Fruit fly (Drosophila melanogaster) whole organism, embryonic: Measurements from ENCODE around the gene Atg13.

ENCODE experiments used
- Aef1 ChIP-seq: fragments of 200-800 bp; sonication (Bioruptor generic); IDR thresholded peaks from 3 replicates; pipeline ENCODE4 v1.3.6; 2022; ENCODE audit warnings: missing biosample characterization, missing genetic modification characterization
- BEAF-32 ChIP-seq: fragments of 200-800 bp; sonication (Bioruptor generic); optimal IDR thresholded peaks from 3 replicates; lab custom pipeline; 2017; ENCODE audit warnings: missing biosample characterization, missing genetic modification characterization, mild to moderate bottlenecking, moderate library complexity, missing genetic modification reagents
- CG10543 ChIP-seq: fragments of 200-800 bp; sonication (Bioruptor generic); optimal IDR thresholded peaks from 3 replicates; lab custom pipeline; 2017; ENCODE audit warnings: missing biosample characterization, mild to moderate bottlenecking, missing genetic modification characterization, moderate library complexity
- CG12391 ChIP-seq: fragments of 200-800 bp; sonication (Bioruptor generic); optimal IDR thresholded peaks from 3 replicates; lab custom pipeline; 2018; ENCODE audit warnings: missing biosample characterization, mild to moderate bottlenecking, missing genetic modification characterization, moderate library complexity
- CG13287 ChIP-seq: fragments of 200-800 bp; sonication (Bioruptor generic); IDR thresholded peaks from 2 replicates; pipeline ENCODE4 v1.3.6; 2022; ENCODE audit warnings: missing biosample characterization, missing genetic modification characterization; ENCODE audit not compliant: partially characterized antibody
- CG13624 ChIP-seq: fragments of 200-800 bp; sonication (Bioruptor generic); optimal IDR thresholded peaks from 2 replicates; lab custom pipeline; 2016; ENCODE audit warnings: missing biosample characterization, missing genetic modification characterization
- CG14050 ChIP-seq: fragments of 200-800 bp; sonication (Bioruptor generic); IDR thresholded peaks from 3 replicates; pipeline ENCODE4 v1.3.6; 2022; ENCODE audit warnings: missing biosample characterization, missing genetic modification characterization
- CG14710 ChIP-seq: fragments of 200-800 bp; sonication (Bioruptor generic); optimal IDR thresholded peaks from 3 replicates; lab custom pipeline; 2019; ENCODE audit warnings: missing biosample characterization, mild to moderate bottlenecking, missing genetic modification characterization, moderate library complexity
- CG14860 ChIP-seq: fragments of 200-800 bp; sonication (Bioruptor generic); IDR thresholded peaks from 3 replicates; pipeline ENCODE4 v1.3.6; 2022; ENCODE audit warnings: missing biosample characterization, missing genetic modification characterization; ENCODE audit not compliant: partially characterized antibody
- CG15601 ChIP-seq: fragments of 200-800 bp; sonication (Bioruptor generic); optimal IDR thresholded peaks from 3 replicates; lab custom pipeline; 2019; ENCODE audit warnings: missing biosample characterization, mild to moderate bottlenecking, missing genetic modification characterization, moderate library complexity
- CG1602 ChIP-seq: fragments of 200-800 bp; sonication (Bioruptor generic); optimal IDR thresholded peaks from 3 replicates; lab custom pipeline; 2016; ENCODE audit warnings: missing biosample characterization, missing genetic modification characterization
- CG1603 ChIP-seq: fragments of 200-800 bp; sonication (Bioruptor generic); optimal IDR thresholded peaks from 2 replicates; lab custom pipeline; 2019; ENCODE audit warnings: missing biosample characterization, mild to moderate bottlenecking, missing genetic modification characterization, moderate library complexity
- CG17612 ChIP-seq: fragments of 200-800 bp; sonication (Bioruptor generic); IDR thresholded peaks from 2 replicates; pipeline ENCODE4 v1.3.6; 2022; ENCODE audit warnings: missing biosample characterization, missing genetic modification characterization
- CG31441 ChIP-seq: fragments of 200-800 bp; sonication (Bioruptor generic); IDR thresholded peaks from 2 replicates; pipeline ENCODE4 v1.3.6; 2022; ENCODE audit warnings: missing biosample characterization, missing genetic modification characterization
- CG34224 ChIP-seq: fragments of 200-800 bp; sonication (Bioruptor generic); IDR thresholded peaks from 3 replicates; pipeline ENCODE4 v1.3.6; 2022; ENCODE audit warnings: missing biosample characterization, missing genetic modification characterization; ENCODE audit not compliant: partially characterized antibody
- CG7786 ChIP-seq: fragments of 200-800 bp; sonication (Bioruptor generic); optimal IDR thresholded peaks from 2 replicates; lab custom pipeline; 2016; ENCODE audit warnings: missing biosample characterization, missing genetic modification characterization
- CG9437 ChIP-seq: fragments of 200-800 bp; sonication (Bioruptor generic); optimal IDR thresholded peaks from 2 replicates; lab custom pipeline; 2018; ENCODE audit warnings: missing biosample characterization, mild to moderate bottlenecking, missing genetic modification characterization
- CG9727 ChIP-seq: fragments of 200-800 bp; sonication (Bioruptor generic); optimal IDR thresholded peaks from 3 replicates; lab custom pipeline; 2017; ENCODE audit warnings: missing biosample characterization, mild to moderate bottlenecking, missing genetic modification characterization
- CoRest ChIP-seq: fragments of 200-800 bp; sonication (Bioruptor generic); optimal IDR thresholded peaks from 3 replicates; lab custom pipeline; 2018; ENCODE audit warnings: missing biosample characterization, mild to moderate bottlenecking, missing genetic modification characterization, moderate library complexity
- Doc3 ChIP-seq: fragments of 200-800 bp; sonication (Bioruptor generic); IDR thresholded peaks from 3 replicates; pipeline ENCODE4 v1.3.6; 2022; ENCODE audit warnings: missing biosample characterization, missing genetic modification characterization; ENCODE audit not compliant: partially characterized antibody
- E2f2 ChIP-seq: fragments of 200-800 bp; sonication (Bioruptor generic); IDR thresholded peaks from 2 replicates; pipeline ENCODE4 v1.3.6; 2022; ENCODE audit warnings: missing biosample characterization, missing genetic modification characterization
- HLH4C ChIP-seq: fragments of 200-800 bp; sonication (Bioruptor generic); IDR thresholded peaks from 3 replicates; pipeline ENCODE4 v1.3.6; 2022; ENCODE audit warnings: missing biosample characterization, missing genetic modification characterization; ENCODE audit not compliant: partially characterized antibody
- HmgZ ChIP-seq: fragments of 200-800 bp; sonication (Bioruptor generic); optimal IDR thresholded peaks from 2 replicates; lab custom pipeline; 2018; ENCODE audit warnings: missing biosample characterization, mild to moderate bottlenecking, missing genetic modification characterization
- Lpt ChIP-seq: fragments of >200 bp; optimal IDR thresholded peaks from 2 replicates; lab custom pipeline; 2018; ENCODE audit warnings: missing biosample characterization, missing genetic modification characterization
- MESR4 ChIP-seq: fragments of 200-800 bp; sonication (Bioruptor generic); optimal IDR thresholded peaks from 2 replicates; lab custom pipeline; 2018; ENCODE audit warnings: missing biosample characterization, mild to moderate bottlenecking, missing genetic modification characterization, moderate library complexity
- Med ChIP-seq: fragments of 200-800 bp; sonication (Bioruptor generic); peaks from one replicate; lab custom pipeline; 2016; ENCODE audit warnings: missing biosample characterization, missing genetic modification characterization, mild to moderate bottlenecking, inconsistent platforms, moderate library complexity
- NC2α ChIP-seq: fragments of 200-800 bp; sonication (Bioruptor generic); optimal IDR thresholded peaks from 2 replicates; lab custom pipeline; 2016; ENCODE audit warnings: missing biosample characterization, missing genetic modification characterization
- Oaz ChIP-seq: fragments of 200-800 bp; sonication (Bioruptor generic); IDR thresholded peaks from 2 replicates; pipeline ENCODE4 v1.3.6; 2022; ENCODE audit warnings: missing biosample characterization, missing genetic modification characterization
- Scr ChIP-seq: fragments of 200-800 bp; sonication (Bioruptor generic); IDR thresholded peaks from 2 replicates; pipeline ENCODE4 v1.3.6; 2022; ENCODE audit warnings: missing biosample characterization, missing genetic modification characterization; ENCODE audit not compliant: partially characterized antibody
- Sry-δ ChIP-seq: fragments of 200-800 bp; sonication (Bioruptor generic); optimal IDR thresholded peaks from 2 replicates; lab custom pipeline; 2016; ENCODE audit warnings: missing biosample characterization, missing genetic modification characterization
- amos ChIP-seq: fragments of 200-800 bp; sonication (Bioruptor generic); IDR thresholded peaks from 2 replicates; pipeline ENCODE4 v1.3.6; 2022; ENCODE audit warnings: missing biosample characterization, missing genetic modification characterization; ENCODE audit not compliant: partially characterized antibody
- aop ChIP-seq: fragments of 200-800 bp; sonication (Bioruptor generic); IDR thresholded peaks from 2 replicates; pipeline ENCODE4 v1.3.6; 2022; ENCODE audit warnings: missing biosample characterization, missing genetic modification characterization
- bbx ChIP-seq: fragments of 200-800 bp; sonication (Bioruptor generic); IDR thresholded peaks from 2 replicates; pipeline ENCODE4 v1.3.6; 2022; ENCODE audit warnings: missing biosample characterization, missing genetic modification characterization; ENCODE audit not compliant: partially characterized antibody
- crp ChIP-seq, 2 experiments: fragments of 200-800 bp; sonication (Bioruptor generic); optimal IDR thresholded peaks; 2 replicates in 1 of 2; 3 replicates in 1 of 2; lab custom pipeline; 2017; ENCODE audit warnings: missing biosample characterization in 2 of 2, missing genetic modification characterization in 2 of 2, mild to moderate bottlenecking in 1 of 2, moderate library complexity in 1 of 2
- dpn ChIP-seq, 2 experiments: fragments of 200-800 bp; sonication (Bioruptor generic); optimal IDR thresholded peaks; 3 replicates each; lab custom pipeline; 2016; ENCODE audit warnings: missing biosample characterization in 2 of 2, missing genetic modification characterization in 2 of 2
- ewg ChIP-seq: fragments of 200-800 bp; sonication (Bioruptor generic); optimal IDR thresholded peaks from 3 replicates; lab custom pipeline; 2017; ENCODE audit warnings: mild to moderate bottlenecking, missing biosample characterization, missing genetic modification reagents, missing genetic modification characterization
- fd64A ChIP-seq: fragments of 200-800 bp; sonication (Bioruptor generic); optimal IDR thresholded peaks from 3 replicates; lab custom pipeline; 2018; ENCODE audit warnings: missing biosample characterization, mild to moderate bottlenecking, missing genetic modification characterization
- h ChIP-seq: fragments of >200 bp; optimal IDR thresholded peaks from 2 replicates; lab custom pipeline; 2017
- hkb ChIP-seq, 2 experiments: fragments of 200-800 bp in 1 of 2; fragments of >200 bp in 1 of 2; sonication (Bioruptor generic) in 1 of 2; IDR thresholded peaks in 1 of 2; optimal IDR thresholded peaks in 1 of 2; 2 replicates each; pipeline versions ENCODE4 v1.3.6 to Lab custom; 2017 to 2022; ENCODE audit warnings: missing biosample characterization in 1 of 2, missing genetic modification characterization in 1 of 2
- inv ChIP-seq: fragments of 200-800 bp; sonication (Bioruptor generic); IDR thresholded peaks from 2 replicates; pipeline ENCODE4 v1.3.6; 2022; ENCODE audit warnings: missing biosample characterization, missing genetic modification characterization; ENCODE audit not compliant: partially characterized antibody
- knrl ChIP-seq: fragments of 200-800 bp; sonication (Bioruptor generic); IDR thresholded peaks from 3 replicates; pipeline ENCODE4 v1.3.6; 2022; ENCODE audit warnings: missing biosample characterization, missing genetic modification characterization; ENCODE audit not compliant: partially characterized antibody
- mirr ChIP-seq: fragments of 200-800 bp; sonication (Bioruptor generic); optimal IDR thresholded peaks from 3 replicates; lab custom pipeline; 2018; ENCODE audit warnings: missing biosample characterization, mild to moderate bottlenecking, missing genetic modification characterization
- pzg ChIP-seq: fragments of 200-800 bp; sonication (Bioruptor generic); optimal IDR thresholded peaks from 3 replicates; lab custom pipeline; 2018; ENCODE audit warnings: missing biosample characterization, mild to moderate bottlenecking, missing genetic modification characterization, moderate library complexity
- tna ChIP-seq: fragments of 200-800 bp; sonication (Bioruptor generic); IDR thresholded peaks from 2 replicates; pipeline ENCODE4 v1.3.6; 2022; ENCODE audit warnings: missing biosample characterization, missing genetic modification characterization; ENCODE audit not compliant: partially characterized antibody
- wek ChIP-seq: fragments of 200-800 bp; sonication (Bioruptor generic); optimal IDR thresholded peaks from 3 replicates; lab custom pipeline; 2018; ENCODE audit warnings: missing biosample characterization, mild to moderate bottlenecking, missing genetic modification characterization, moderate library complexity
- zen ChIP-seq: fragments of 200-800 bp; sonication (Bioruptor generic); optimal IDR thresholded peaks from 3 replicates; lab custom pipeline; 2018; ENCODE audit warnings: missing biosample characterization, mild to moderate bottlenecking, missing genetic modification characterization, moderate library complexity
- zfh1 ChIP-seq: fragments of 200-800 bp; sonication (Bioruptor generic); IDR thresholded peaks from 3 replicates; pipeline ENCODE4 v1.3.6; 2022; ENCODE audit warnings: missing biosample characterization, missing genetic modification characterization

The Atg13 gene

DNA sequence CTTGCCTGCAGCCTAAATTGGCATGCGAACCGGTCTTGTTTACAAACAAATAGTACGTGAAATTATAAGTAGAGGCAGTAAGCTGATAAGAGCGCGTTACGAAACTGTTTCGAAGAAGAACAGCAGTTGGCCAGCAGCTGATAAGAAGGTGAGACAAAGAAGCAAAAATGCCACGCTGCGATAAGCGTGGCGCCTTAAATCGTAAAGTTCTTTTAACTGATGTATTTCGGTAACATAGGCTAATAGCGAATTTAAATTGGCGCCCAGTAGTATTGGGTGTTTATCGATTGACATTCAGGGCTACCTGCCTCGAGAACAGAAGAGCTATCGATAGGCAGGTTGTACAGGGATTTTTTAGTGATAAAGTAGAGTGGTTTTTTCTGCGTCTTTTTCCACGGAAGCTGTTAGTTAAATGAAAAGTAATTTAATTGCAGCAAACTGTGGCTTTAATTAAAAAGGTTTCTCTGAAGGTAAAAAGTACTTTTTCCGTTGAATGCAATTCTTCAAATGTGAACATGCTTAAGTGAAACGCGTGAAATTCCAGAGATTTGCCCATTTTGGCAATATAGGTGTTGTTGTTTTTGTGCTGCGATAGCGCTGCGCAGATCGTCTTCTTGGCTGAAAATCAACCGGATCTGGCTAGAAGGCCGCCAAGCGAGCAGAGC, 7.1 kb downstream of the Atg13 start, which contains the start of gene stck (continued):
- TF ChIP-seq Med (GFP tag; lab: Kevin White, UChicago): peak; percentile 64
- TF ChIP-seq ewg (GFP tag; lab: Kevin White, UChicago): peak; percentile 34
- TF ChIP-seq aop (GFP tag; lab: Robert Waterston, UW): no peak
- 0 out of 2 replicates have a peak, but pooled peaks have one; percentile 15 for TF ChIP-seq CG31441 (GFP tag; lab: Robert Waterston, UW)
- TF ChIP-seq zen (tag; lab: Kevin White, UChicago): peak; percentile 14
- TF ChIP-seq dpn (GFP tag; optimal IDR thresholded peaks at IDR 0.05; lab: Kevin White, UChicago): peak in 1 of 2 experiments; percentile 13
- peak; percentile 39 for TF ChIP-seq CG10543 (GFP tag; lab: Kevin White, UChicago)
- peak; percentile 71; the same call in 1 of the 2 replicates for TF ChIP-seq amos (GFP tag; lab: Robert Waterston, UW)
- peak; percentile 79 for TF ChIP-seq Sry-δ (GFP tag; lab: Kevin White, UChicago)
- TF ChIP-seq CG13287 (GFP tag; lab: Robert Waterston, UW): peak; percentile 71; the same call in 1 of the 2 replicates
- peak; percentile 5 for TF ChIP-seq CG7786
- peak; percentile 53 for TF ChIP-seq MESR4 (GFP tag; lab: Kevin White, UChicago)
- no peak for TF ChIP-seq CG17612 (GFP tag; lab: Robert Waterston, UW)
- peak; percentile 44 for TF ChIP-seq CoRest
- TF ChIP-seq wek (GFP tag; lab: Kevin White, UChicago): peak; percentile 11
- peak; percentile 14 for TF ChIP-seq HmgZ (tag; lab: Kevin White, UChicago)
- TF ChIP-seq CG14860 (GFP tag; lab: Robert Waterston, UW): peak; percentile 56; the same call in 1 of the 3 replicates
- no peak for TF ChIP-seq h (lab: Kevin White, UChicago)
- no peak for TF ChIP-seq NC2α (GFP tag; lab: Kevin White, UChicago)
- no peak for TF ChIP-seq CG14050 (GFP tag; lab: Robert Waterston, UW)
- TF ChIP-seq pzg (GFP tag; lab: Kevin White, UChicago): peak; percentile 90
- TF ChIP-seq HLH4C (GFP tag; lab: Robert Waterston, UW): peak; percentile 76
- TF ChIP-seq mirr (GFP tag; lab: Kevin White, UChicago): peak; percentile 97
- 0 out of 3 replicates have a peak, but pooled peaks have one; percentile 26 for TF ChIP-seq Doc3 (GFP tag; lab: Robert Waterston, UW)
- peak; percentile 61 for TF ChIP-seq CG34224 (GFP tag; lab: Robert Waterston, UW)
- TF ChIP-seq tna: peak; percentile 70
- peak; percentile 95 for TF ChIP-seq E2f2 (GFP tag; lab: Robert Waterston, UW)
- no peak for TF ChIP-seq Lpt (GFP tag; lab: Kevin White, UChicago)
- peak; percentile 58; the same call in 2 of the 3 replicates for TF ChIP-seq knrl (GFP tag; lab: Robert Waterston, UW)
- 0 out of 3 replicates have a peak, but pooled peaks have one; percentile 30 for TF ChIP-seq Aef1 (GFP tag; lab: Robert Waterston, UW)
- TF ChIP-seq CG1603: peak; percentile 26
- TF ChIP-seq CG13624 (GFP tag; lab: Kevin White, UChicago): peak; percentile 36
- TF ChIP-seq CG1602 (GFP tag; lab: Kevin White, UChicago): no peak
- TF ChIP-seq CG9437: no peak
- TF ChIP-seq crp (GFP tag; optimal IDR thresholded peaks at IDR 0.05; lab: Kevin White, UChicago): peak in 1 of 2 experiments; percentile 16
- no peak for TF ChIP-seq zfh1 (GFP tag; lab: Robert Waterston, UW)
- peak; percentile 63 for TF ChIP-seq hkb (optimal IDR thresholded peaks at IDR 0.05; lab: Kevin White, UChicago)
- TF ChIP-seq hkb (GFP tag; IDR thresholded peaks at IDR 0.05; lab: Robert Waterston, UW): no peak
- TF ChIP-seq CG14710 (tag; lab: Kevin White, UChicago): peak; percentile 35
- peak; percentile 30 for TF ChIP-seq CG15601 (tag; lab: Kevin White, UChicago)
- peak; percentile 81 for TF ChIP-seq BEAF-32 (GFP tag; lab: Kevin White, UChicago)
- peak; percentile 8 for TF ChIP-seq CG12391 (tag; lab: Kevin White, UChicago)
- TF ChIP-seq Oaz: no peak
- peak; percentile 50; the same call in 1 of the 2 replicates for TF ChIP-seq inv (GFP tag; lab: Robert Waterston, UW)
- no peak for TF ChIP-seq CG9727
- peak; percentile 61 for TF ChIP-seq Scr
- no peak for TF ChIP-seq fd64A (GFP tag; lab: Kevin White, UChicago)
- peak; percentile 64 for TF ChIP-seq bbx (GFP tag; lab: Robert Waterston, UW)
